Fruit fly (Drosophila melanogaster): ENCODE measurements around the gene Cyp305a1.

Cyp305a1 gene

dm6 chr3L:19817807-19818531 lies 4.8 kb upstream of the Cyp305a1 start, which contains the start of the genes Fibp and Deaf1 (continued):
- TF ChIP-seq CG12769 (tag; optimal IDR thresholded peaks at IDR 0.05) (peak; percentile 47), CG10565 (GFP tag; optimal IDR thresholded peaks at IDR 0.05) (no peak), lola (GFP tag; optimal IDR thresholded peaks at IDR 0.05) (peak in 1 of 3 experiments; percentile 82), kay (GFP tag; optimal IDR thresholded peaks at IDR 0.05) (peak; percentile 66), CG30020 (tag; optimal IDR thresholded peaks at IDR 0.05) (peak; percentile 78), CG11723 (GFP tag; optimal IDR thresholded peaks at IDR 0.05) (no peak), dmrt11E (tag; optimal IDR thresholded peaks at IDR 0.05) (peak; percentile 79), CG10462 (GFP tag; optimal IDR thresholded peaks at IDR 0.05) (peak; percentile 46), Hr3 (GFP tag; optimal IDR thresholded peaks at IDR 0.05) (peak; percentile 86), CG13424 (tag; optimal IDR thresholded peaks at IDR 0.05) (peak; percentile 83), run (tag; optimal IDR thresholded peaks at IDR 0.05) (no peak), CG4424 (GFP tag; optimal IDR thresholded peaks at IDR 0.05) (peak; percentile 81), klu (GFP tag; IDR thresholded peaks at IDR 0.05) (peak; percentile 73), Fer1 (GFP tag; optimal IDR thresholded peaks at IDR 0.05) (peak; percentile 24), az2 (GFP tag; optimal IDR thresholded peaks at IDR 0.05) (peak; percentile 77), rib (GFP tag; IDR thresholded peaks at IDR 0.05) (no peak), CG8290 (GFP tag; optimal IDR thresholded peaks at IDR 0.05) (peak; percentile 83), CG8290 (tag; optimal IDR thresholded peaks at IDR 0.05) (peak; percentile 48 to 91), CG8944 (GFP tag; optimal IDR thresholded peaks at IDR 0.05) (peak; percentile 78), fru (optimal IDR thresholded peaks at IDR 0.05) (no peak), CG10366 (GFP tag; IDR thresholded peaks at IDR 0.05) (peak; percentile 48; the same call in 1 of the 2 replicates), CG14667 (GFP tag; IDR thresholded peaks at IDR 0.05) (peak; percentile 55; the same call in 1 of the 2 replicates), ssp (GFP tag; IDR thresholded peaks at IDR 0.05) (peak; percentile 62), jumu (GFP tag; optimal IDR thresholded peaks at IDR 0.05) (peak; percentile 80), CG42726 (GFP tag; IDR thresholded peaks at IDR 0.05; ENCODE audit: partially characterized antibody) (peak; percentile 99), fd96Cb (tag; optimal IDR thresholded peaks at IDR 0.05) (peak; percentile 64), seq (GFP tag; IDR thresholded peaks at IDR 0.05) (no peak; the same call in 1 of the 2 replicates), CG11696 (GFP tag; IDR thresholded peaks at IDR 0.05) (no peak), Lpt (GFP tag; optimal IDR thresholded peaks at IDR 0.05) (peak; percentile 25), maf-S (GFP tag; optimal IDR thresholded peaks at IDR 0.05) (peak; percentile 73), yki (optimal IDR thresholded peaks at IDR 0.05) (no peak), CG32767 (GFP tag; IDR thresholded peaks at IDR 0.05) (peak; percentile 34; the same call in 1 of the 2 replicates), sima (GFP tag; optimal IDR thresholded peaks at IDR 0.05) (peak; percentile 26), NFAT (GFP tag; IDR thresholded peaks at IDR 0.05) (peak; percentile 80), zfh2 (GFP tag; optimal IDR thresholded peaks at IDR 0.05) (peak; percentile 91), fd64A (GFP tag; optimal IDR thresholded peaks at IDR 0.05) (no peak), vnd (GFP tag; IDR thresholded peaks at IDR 0.05; ENCODE audit: partially characterized antibody) (peak; percentile 99), Xrp1 (GFP tag; IDR thresholded peaks at IDR 0.05) (peak; percentile 61; the same call in 1 of the 2 replicates), peb (GFP tag; IDR thresholded peaks at IDR 0.05) (no peak), CG30403 (GFP tag; optimal IDR thresholded peaks at IDR 0.05) (peak; percentile 92), Mad (GFP tag; optimal IDR thresholded peaks at IDR 0.05) (peak; percentile 55), CG6272 (GFP tag; IDR thresholded peaks at IDR 0.05) (peak; percentile 84), CG3065 (GFP tag; optimal IDR thresholded peaks at IDR 0.05) (peak; percentile 48), CG12236 (GFP tag; optimal IDR thresholded peaks at IDR 0.05) (peak; percentile 43), Camta (GFP tag; optimal IDR thresholded peaks at IDR 0.05) (peak; percentile 77), TFAM (GFP tag; optimal IDR thresholded peaks at IDR 0.05) (no peak), jigr1 (GFP tag; IDR thresholded peaks at IDR 0.05) (0 out of 3 replicates have a peak, but pooled peaks have one; percentile 47), HLHmδ (GFP tag; optimal IDR thresholded peaks at IDR 0.05) (no peak), CG11560 (tag; IDR thresholded peaks at IDR 0.05) (no peak), CG7839 (tag; optimal IDR thresholded peaks at IDR 0.05) (peak; percentile 74), CG4328 (GFP tag; optimal IDR thresholded peaks at IDR 0.05) (peak; percentile 62)
